Fruit fly (Drosophila melanogaster) whole organism, adult: Measurements from ENCODE around the gene CG14624.

Experiments
- CG11617 ChIP-seq: fragments of 200-800 bp; sonication (Bioruptor generic); optimal IDR thresholded peaks from 2 replicates; lab custom pipeline; 2017; ENCODE audit warnings: mild to moderate bottlenecking, missing biosample characterization, missing genetic modification reagents, missing genetic modification characterization
- CG12768 ChIP-seq: fragments of 200-800 bp; sonication (Bioruptor generic); optimal IDR thresholded peaks from 2 replicates; lab custom pipeline; 2017; ENCODE audit warnings: missing biosample characterization, missing genetic modification characterization, mild to moderate bottlenecking, moderate library complexity, missing genetic modification reagents
- CG14711 ChIP-seq: fragments of 200-800 bp; sonication (Bioruptor generic); optimal IDR thresholded peaks from 2 replicates; lab custom pipeline; 2018; ENCODE audit warnings: missing biosample characterization, mild to moderate bottlenecking, missing genetic modification characterization, moderate library complexity
- CG1620 ChIP-seq: fragments of 200-800 bp; sonication (Bioruptor generic); optimal IDR thresholded peaks from 2 replicates; lab custom pipeline; 2016; ENCODE audit warnings: missing biosample characterization, missing genetic modification characterization
- CG33017 ChIP-seq: fragments of 200-800 bp; sonication (Bioruptor generic); optimal IDR thresholded peaks from 2 replicates; lab custom pipeline; 2018; ENCODE audit warnings: missing biosample characterization, mild to moderate bottlenecking, missing genetic modification characterization, moderate library complexity
- CG5204 ChIP-seq: fragments of 200-800 bp; sonication (Bioruptor generic); optimal IDR thresholded peaks from 2 replicates; lab custom pipeline; 2016; ENCODE audit warnings: missing biosample characterization, missing genetic modification characterization
- CG7045 ChIP-seq: fragments of 200-800 bp; sonication (Bioruptor generic); optimal IDR thresholded peaks from 2 replicates; lab custom pipeline; 2017; ENCODE audit warnings: missing biosample characterization, mild to moderate bottlenecking, missing genetic modification characterization
- CG7101 ChIP-seq: fragments of 200-800 bp; sonication (Bioruptor generic); optimal IDR thresholded peaks from 2 replicates; lab custom pipeline; 2018; ENCODE audit warnings: missing biosample characterization, mild to moderate bottlenecking, missing genetic modification characterization, moderate library complexity
- Clk ChIP-seq: fragments of 200-800 bp; sonication (Bioruptor generic); optimal IDR thresholded peaks from 2 replicates; lab custom pipeline; 2017; ENCODE audit warnings: missing biosample characterization, missing genetic modification characterization
- Crg-1 ChIP-seq: fragments of 200-800 bp; sonication (Bioruptor generic); optimal IDR thresholded peaks from 2 replicates; lab custom pipeline; 2016; ENCODE audit warnings: missing biosample characterization, missing genetic modification characterization
- Hr96 ChIP-seq: fragments of 200-800 bp; sonication (Bioruptor generic); optimal IDR thresholded peaks from 2 replicates; lab custom pipeline; 2016; ENCODE audit warnings: missing biosample characterization, missing genetic modification characterization
- Mnt ChIP-seq: fragments of 200-800 bp; sonication (Bioruptor generic); optimal IDR thresholded peaks from 2 replicates; lab custom pipeline; 2016; ENCODE audit warnings: missing biosample characterization, mild to moderate bottlenecking, missing genetic modification characterization
- bab1 ChIP-seq: fragments of 200-800 bp; sonication (Bioruptor generic); optimal IDR thresholded peaks from 3 replicates; lab custom pipeline; 2019; ENCODE audit warnings: missing biosample characterization, mild to moderate bottlenecking, missing genetic modification characterization, moderate library complexity
- cic ChIP-seq: fragments of 200-800 bp; sonication (Bioruptor generic); optimal IDR thresholded peaks from 2 replicates; lab custom pipeline; 2017; ENCODE audit warnings: missing biosample characterization, mild to moderate bottlenecking, missing genetic modification characterization, moderate library complexity
- cnc ChIP-seq, 2 experiments: fragments of >200 bp; optimal IDR thresholded peaks; 2 replicates each; lab custom pipeline; 2017
- kay ChIP-seq: fragments of 200-800 bp; sonication (Bioruptor generic); peaks from one replicate; lab custom pipeline; 2016; ENCODE audit warnings: missing biosample characterization, missing genetic modification characterization, borderline replicate concordance
- ovo ChIP-seq: fragments of 200-800 bp; sonication (Bioruptor generic); optimal IDR thresholded peaks from 2 replicates; lab custom pipeline; 2016; ENCODE audit warnings: missing biosample characterization, missing genetic modification characterization
- pad ChIP-seq: fragments of 200-800 bp; sonication (Bioruptor generic); optimal IDR thresholded peaks from 3 replicates; lab custom pipeline; 2017; ENCODE audit warnings: missing biosample characterization, missing genetic modification characterization, mild to moderate bottlenecking, moderate library complexity, missing genetic modification reagents
- tj ChIP-seq: fragments of 200-800 bp; sonication (Bioruptor generic); optimal IDR thresholded peaks from 3 replicates; lab custom pipeline; 2017; ENCODE audit warnings: missing biosample characterization, mild to moderate bottlenecking, missing genetic modification characterization, moderate library complexity
- toe ChIP-seq: fragments of 200-800 bp; sonication (Bioruptor generic); optimal IDR thresholded peaks from 2 replicates; lab custom pipeline; 2016; ENCODE audit warnings: missing biosample characterization, missing genetic modification characterization

CG14624 gene

dm6 chrX:1191008-1191407 lies 15.5 kb upstream of the CG14624 start, which contains the start of gene CG11380:
TSS of gene CG11380 (plus strand) at chrX:1191308.
- TF ChIP-seq ovo, result no peak
- TF ChIP-seq toe (GFP tag; lab: Kevin White, UChicago), result no peak
- peak; percentile 41 for TF ChIP-seq tj (GFP tag; lab: Kevin White, UChicago)
- no peak for TF ChIP-seq Clk (GFP tag; lab: Kevin White, UChicago)

DNA sequence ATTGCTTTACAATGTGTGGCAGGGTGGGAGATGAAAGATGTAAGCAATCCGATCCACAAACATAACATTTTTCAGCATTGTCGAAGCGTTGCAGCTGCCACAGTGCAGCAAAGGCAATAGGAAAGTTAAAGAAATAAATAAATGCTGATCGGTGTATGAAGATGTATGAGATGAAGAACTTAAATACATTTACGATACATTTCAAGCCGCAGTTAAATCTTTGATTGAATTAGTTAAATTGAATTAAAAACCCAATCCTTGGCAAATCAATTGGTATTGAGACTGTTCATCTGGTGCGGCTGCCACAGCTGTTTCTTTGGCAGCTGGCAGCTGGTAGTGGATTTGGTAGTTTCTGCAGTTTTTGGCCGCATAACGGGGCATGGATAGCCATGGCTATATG lies 8.7 kb upstream of the CG14624 start:
- TF ChIP-seq CG14711 (tag; lab: Kevin White, UChicago) (no peak), CG1620 (GFP tag; lab: Kevin White, UChicago) (no peak), Hr96 (GFP tag; lab: Kevin White, UChicago) (no peak), CG11617 (GFP tag; lab: Kevin White, UChicago) (no peak), cic (GFP tag; lab: Kevin White, UChicago) (no peak), cnc (optimal IDR thresholded peaks at IDR 0.05; lab: Kevin White, UChicago) (no peak), CG33017 (tag; lab: Kevin White, UChicago) (no peak), CG12768 (no peak), CG7101 (no peak), bab1 (GFP tag; lab: Kevin White, UChicago) (no peak)

dm6 chrX:1199246-1199645 lies 7.3 kb upstream of the CG14624 start, which contains the start of gene CG14625:
TSS of gene CG14625 (plus strand) at chrX:1199546.
- no peak for TF ChIP-seq Hr96 (GFP tag; lab: Kevin White, UChicago)
- no peak for TF ChIP-seq CG33017 (tag; lab: Kevin White, UChicago)
- no peak for TF ChIP-seq CG5204
- TF ChIP-seq CG11617 (GFP tag; lab: Kevin White, UChicago), result no peak
- TF ChIP-seq CG1620 (GFP tag; lab: Kevin White, UChicago), result no peak
- no peak for TF ChIP-seq CG14711 (tag; lab: Kevin White, UChicago)
- no peak for TF ChIP-seq Mnt (GFP tag; lab: Kevin White, UChicago)
- TF ChIP-seq CG7101, result no peak

DNA sequence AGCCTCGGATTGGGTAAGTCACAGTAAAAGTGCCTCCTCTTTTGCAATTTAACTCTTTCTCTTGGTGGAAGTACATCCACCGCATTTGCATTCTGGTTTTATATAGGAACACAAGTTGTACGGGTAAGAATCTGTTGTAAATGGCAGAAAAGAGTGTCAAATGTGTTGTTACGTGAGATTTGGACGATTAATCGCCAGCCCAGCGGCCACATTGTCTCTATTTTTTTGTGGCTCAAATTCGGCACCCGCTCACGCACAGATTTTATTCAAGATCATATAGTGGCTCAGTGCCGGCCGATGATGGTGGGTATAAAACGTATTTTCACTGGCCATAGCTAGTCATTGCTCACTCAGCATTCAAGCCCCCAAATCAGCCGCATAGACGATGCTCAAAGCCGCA lies 3.1 kb upstream of the CG14624 start, which contains the start of gene CG11381:
Gene CG11381 (plus strand): TSS at position 301 of the 400 bp plus-strand sequence.
- TF ChIP-seq CG12768 (no peak), kay (no peak), Mnt (GFP tag; lab: Kevin White, UChicago) (no peak), bab1 (GFP tag; lab: Kevin White, UChicago) (no peak), ovo (no peak), CG33017 (tag; lab: Kevin White, UChicago) (no peak), Hr96 (GFP tag; lab: Kevin White, UChicago) (no peak), cnc (optimal IDR thresholded peaks at IDR 0.05; lab: Kevin White, UChicago) (no peak), Crg-1 (GFP tag; lab: Kevin White, UChicago) (no peak), CG7101 (no peak), CG7045 (GFP tag; lab: Kevin White, UChicago) (no peak)

DNA sequence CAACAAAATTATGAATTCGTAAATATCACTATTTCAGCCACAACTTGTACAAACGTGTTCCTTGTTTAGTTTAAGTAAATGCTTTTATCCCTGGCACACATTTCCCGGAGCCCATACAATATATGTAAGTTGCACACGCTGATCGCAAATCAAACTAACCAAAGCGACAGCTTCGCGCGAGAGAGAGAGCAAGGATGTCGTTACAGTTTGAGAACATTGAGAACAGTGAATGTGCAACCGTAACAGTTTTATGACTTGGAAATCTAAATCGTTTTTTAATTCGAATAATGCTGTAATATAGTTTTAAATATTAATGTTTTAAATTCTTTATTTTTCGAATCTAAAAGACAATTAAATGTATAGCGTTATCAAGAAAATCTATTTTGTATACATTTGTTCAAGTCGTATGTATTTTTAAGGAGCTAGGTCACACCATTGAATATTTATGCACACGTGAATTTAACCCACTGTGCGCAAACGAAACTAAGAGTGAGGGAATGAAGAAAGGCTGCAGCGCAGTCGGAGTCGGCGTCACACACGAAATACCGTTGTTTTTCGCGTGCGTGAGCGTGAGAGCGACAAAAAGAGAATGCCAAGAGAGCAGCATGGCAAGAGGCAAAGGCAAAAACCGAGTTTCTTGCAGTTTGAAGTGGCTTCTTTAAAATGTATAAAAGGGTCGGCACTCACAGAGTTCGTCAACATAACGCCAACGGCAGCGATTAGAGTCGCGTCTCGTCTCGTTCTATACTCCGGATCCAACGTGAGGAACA lies 2.9 kb downstream of the CG14624 start, which contains the start of gene CG11382:
Gene CG11382 (plus strand): TSS at position 720 of the 770 bp plus-strand sequence.
- no peak for TF ChIP-seq pad (GFP tag; lab: Kevin White, UChicago)
- TF ChIP-seq CG11617 (GFP tag; lab: Kevin White, UChicago), result no peak
- no peak for TF ChIP-seq Crg-1 (GFP tag; lab: Kevin White, UChicago)
- TF ChIP-seq ovo, result no peak
- TF ChIP-seq CG14711 (tag; lab: Kevin White, UChicago), result no peak
- no peak for TF ChIP-seq CG5204
- TF ChIP-seq CG33017 (tag; lab: Kevin White, UChicago), result no peak
- TF ChIP-seq CG7045 (GFP tag; lab: Kevin White, UChicago), result no peak

- TF ChIP-seq CG1620 (GFP tag; lab: Kevin White, UChicago) (no peak), CG33017 (tag; lab: Kevin White, UChicago) (no peak), CG11617 (GFP tag; lab: Kevin White, UChicago) (no peak), bab1 (GFP tag; lab: Kevin White, UChicago) (peak; percentile 40), cnc (optimal IDR thresholded peaks at IDR 0.05; lab: Kevin White, UChicago) (no peak), kay (no peak), cic (GFP tag; lab: Kevin White, UChicago) (peak; percentile 2), Clk (GFP tag; lab: Kevin White, UChicago) (no peak)
Observed at dm6 chrX:1215000-1215399, 8.5 kb downstream of the CG14624 start, which contains the start of gene CG11398. TSS of gene CG11398 (minus strand) at chrX:1215156.

- TF ChIP-seq CG5204 (no peak), ovo (no peak), cic (GFP tag; lab: Kevin White, UChicago) (no peak), Crg-1 (GFP tag; lab: Kevin White, UChicago) (no peak), bab1 (GFP tag; lab: Kevin White, UChicago) (no peak), CG1620 (GFP tag; lab: Kevin White, UChicago) (no peak), pad (GFP tag; lab: Kevin White, UChicago) (no peak), kay (no peak), CG33017 (tag; lab: Kevin White, UChicago) (no peak), CG7045 (GFP tag; lab: Kevin White, UChicago) (no peak), cnc (optimal IDR thresholded peaks at IDR 0.05; lab: Kevin White, UChicago) (no peak)
Observed at dm6 chrX:1216681-1217080, 10.1 kb downstream of the CG14624 start.
